Fruit fly (Drosophila melanogaster) whole organism, embryonic: Measurements from ENCODE around the gene CG7213.

Experiments used
- Aef1 ChIP-seq: fragments of 200-800 bp; sonication (Bioruptor generic); IDR thresholded peaks from 3 replicates; pipeline ENCODE4 v1.3.6; 2022; ENCODE audit warnings: missing biosample characterization, missing genetic modification characterization
- Asciz ChIP-seq: fragments of 200-800 bp; sonication (Bioruptor generic); optimal IDR thresholded peaks from 2 replicates; lab custom pipeline; 2017; ENCODE audit warnings: missing biosample characterization, mild to moderate bottlenecking, missing genetic modification characterization, missing genetic modification reagents
- B-H1 ChIP-seq: fragments of 200-800 bp; sonication (Bioruptor generic); IDR thresholded peaks from 3 replicates; pipeline ENCODE4 v1.3.6; 2022; ENCODE audit warnings: missing biosample characterization, missing genetic modification characterization
- BtbVII ChIP-seq: fragments of 200-800 bp; sonication (Bioruptor generic); optimal IDR thresholded peaks from 3 replicates; lab custom pipeline; 2017; ENCODE audit warnings: missing biosample characterization, mild to moderate bottlenecking, missing genetic modification characterization
- C15 ChIP-seq: fragments of 200-800 bp; sonication (Bioruptor generic); IDR thresholded peaks from 3 replicates; pipeline ENCODE4 v1.3.6; 2022; ENCODE audit warnings: missing biosample characterization, missing genetic modification characterization
- CG11456 ChIP-seq: fragments of 200-800 bp; sonication (Bioruptor generic); IDR thresholded peaks from 3 replicates; pipeline ENCODE4 v1.3.6; 2022; ENCODE audit warnings: missing biosample characterization, missing genetic modification characterization
- CG12659 ChIP-seq: fragments of 200-800 bp; sonication (Bioruptor generic); optimal IDR thresholded peaks from 3 replicates; lab custom pipeline; 2017; ENCODE audit warnings: mild to moderate bottlenecking, missing biosample characterization, missing genetic modification reagents, missing genetic modification characterization
- CG13287 ChIP-seq: fragments of 200-800 bp; sonication (Bioruptor generic); IDR thresholded peaks from 2 replicates; pipeline ENCODE4 v1.3.6; 2022; ENCODE audit warnings: missing biosample characterization, missing genetic modification characterization; ENCODE audit not compliant: partially characterized antibody
- CG14441 ChIP-seq: fragments of 200-800 bp; sonication (Bioruptor generic); IDR thresholded peaks from 2 replicates; pipeline ENCODE4 v1.3.6; 2022; ENCODE audit warnings: missing biosample characterization, missing genetic modification characterization
- CG16815 ChIP-seq: fragments of 200-800 bp; sonication (Bioruptor generic); optimal IDR thresholded peaks from 3 replicates; lab custom pipeline; 2017; ENCODE audit warnings: missing biosample characterization, mild to moderate bottlenecking, missing genetic modification characterization
- CG17359 ChIP-seq: fragments of 200-800 bp; sonication (Bioruptor generic); optimal IDR thresholded peaks from 3 replicates; lab custom pipeline; 2018; ENCODE audit warnings: missing biosample characterization, mild to moderate bottlenecking, missing genetic modification characterization, moderate library complexity
- CG17361 ChIP-seq: fragments of 200-800 bp; sonication (Bioruptor generic); IDR thresholded peaks from 3 replicates; pipeline ENCODE4 v1.3.6; 2022; ENCODE audit warnings: missing biosample characterization, missing genetic modification characterization
- CG18262 ChIP-seq: fragments of 200-800 bp; optimal IDR thresholded peaks from 3 replicates; lab custom pipeline; 2019; ENCODE audit warnings: missing biosample characterization, mild to moderate bottlenecking, missing genetic modification characterization, moderate library complexity
- CG2129 ChIP-seq: fragments of 200-800 bp; sonication (Bioruptor generic); IDR thresholded peaks from 2 replicates; pipeline ENCODE4 v1.3.6; 2022; ENCODE audit warnings: missing biosample characterization, missing genetic modification characterization; ENCODE audit not compliant: partially characterized antibody
- CG2199 ChIP-seq: fragments of 200-800 bp; sonication (Bioruptor generic); IDR thresholded peaks from 3 replicates; pipeline ENCODE4 v1.3.6; 2022; ENCODE audit warnings: missing biosample characterization, missing genetic modification characterization
- CG31365 ChIP-seq: fragments of 200-800 bp; sonication (Bioruptor generic); optimal IDR thresholded peaks from 2 replicates; lab custom pipeline; 2018; ENCODE audit warnings: missing biosample characterization, mild to moderate bottlenecking, missing genetic modification characterization
- CG31441 ChIP-seq: fragments of 200-800 bp; sonication (Bioruptor generic); IDR thresholded peaks from 2 replicates; pipeline ENCODE4 v1.3.6; 2022; ENCODE audit warnings: missing biosample characterization, missing genetic modification characterization
- CG33557 ChIP-seq: fragments of 200-800 bp; sonication (Bioruptor generic); optimal IDR thresholded peaks from 2 replicates; lab custom pipeline; 2019; ENCODE audit warnings: missing biosample characterization, mild to moderate bottlenecking, missing genetic modification characterization, moderate library complexity
- CG34422 ChIP-seq: fragments of 200-800 bp; sonication (Bioruptor generic); IDR thresholded peaks from 3 replicates; pipeline ENCODE4 v1.3.6; 2022; ENCODE audit warnings: missing biosample characterization, missing genetic modification characterization
- CG3995 ChIP-seq: fragments of 200-800 bp; sonication (Bioruptor generic); optimal IDR thresholded peaks from 3 replicates; lab custom pipeline; 2016; ENCODE audit warnings: missing biosample characterization, missing genetic modification characterization
- CG5953 ChIP-seq: fragments of 200-800 bp; sonication (Bioruptor generic); IDR thresholded peaks from 2 replicates; pipeline ENCODE4 v1.3.6; 2022; ENCODE audit warnings: missing biosample characterization, missing genetic modification characterization
- CG6654 ChIP-seq: fragments of 200-800 bp; sonication (Bioruptor generic); optimal IDR thresholded peaks from 2 replicates; lab custom pipeline; 2017; ENCODE audit warnings: missing biosample characterization, mild to moderate bottlenecking, missing genetic modification characterization
- CG6854 ChIP-seq: fragments of 200-800 bp; sonication (Bioruptor generic); optimal IDR thresholded peaks from 3 replicates; lab custom pipeline; 2017; ENCODE audit warnings: missing biosample characterization, mild to moderate bottlenecking, missing genetic modification characterization
- CG7556 ChIP-seq: fragments of 200-800 bp; sonication (Bioruptor generic); optimal IDR thresholded peaks from 2 replicates; lab custom pipeline; 2017; ENCODE audit warnings: missing biosample characterization, mild to moderate bottlenecking, missing genetic modification characterization
- CTCF ChIP-seq: fragments of 200-800 bp; sonication (Bioruptor generic); optimal IDR thresholded peaks from 2 replicates; lab custom pipeline; 2017; ENCODE audit warnings: missing biosample characterization, mild to moderate bottlenecking, missing genetic modification characterization, moderate library complexity
- Doc2 ChIP-seq: fragments of 200-800 bp; sonication (Bioruptor generic); IDR thresholded peaks from 2 replicates; pipeline ENCODE4 v1.3.6; 2022; ENCODE audit warnings: missing biosample characterization, missing genetic modification characterization
- Hr3 ChIP-seq: fragments of 200-800 bp; sonication (Bioruptor generic); optimal IDR thresholded peaks from 3 replicates; lab custom pipeline; 2016; ENCODE audit warnings: missing biosample characterization, missing genetic modification characterization
- Jarid2 ChIP-seq: fragments of 200-800 bp; sonication (Bioruptor generic); optimal IDR thresholded peaks from 3 replicates; lab custom pipeline; 2017; ENCODE audit warnings: mild to moderate bottlenecking, missing biosample characterization, missing genetic modification reagents, missing genetic modification characterization
- Myb ChIP-seq: fragments of 200-800 bp; sonication (Bioruptor generic); optimal IDR thresholded peaks from 2 replicates; lab custom pipeline; 2016; ENCODE audit warnings: missing biosample characterization, missing genetic modification characterization
- NC2α ChIP-seq: fragments of 200-800 bp; sonication (Bioruptor generic); optimal IDR thresholded peaks from 2 replicates; lab custom pipeline; 2016; ENCODE audit warnings: missing biosample characterization, missing genetic modification characterization
- NC2β ChIP-seq: fragments of 200-800 bp; sonication (Bioruptor generic); optimal IDR thresholded peaks from 2 replicates; lab custom pipeline; 2016; ENCODE audit warnings: missing biosample characterization, missing genetic modification characterization
- Side ChIP-seq: fragments of 200-800 bp; sonication (Bioruptor generic); optimal IDR thresholded peaks from 2 replicates; lab custom pipeline; 2016; ENCODE audit warnings: missing biosample characterization, missing genetic modification characterization
- Trl ChIP-seq, 3 experiments: fragments of >200 bp in 2 of 3; fragments of 200-800 bp in 1 of 3; sonication (Bioruptor generic) in 1 of 3; optimal IDR thresholded peaks; 2 replicates in 1 of 3; 3 replicates in 2 of 3; lab custom pipeline; 2016 to 2017; ENCODE audit warnings: missing biosample characterization in 1 of 3, missing genetic modification characterization in 1 of 3
- Usf ChIP-seq: fragments of 200-800 bp; sonication (Bioruptor generic); optimal IDR thresholded peaks from 2 replicates; lab custom pipeline; 2017; ENCODE audit warnings: missing genotype, missing biosample characterization, missing genetic modification characterization
- abd-A ChIP-seq: fragments of 200-800 bp; sonication (Bioruptor generic); optimal IDR thresholded peaks from 3 replicates; lab custom pipeline; 2019; ENCODE audit warnings: missing biosample characterization, mild to moderate bottlenecking, missing genetic modification characterization, moderate library complexity
- br ChIP-seq: fragments of >200 bp; optimal IDR thresholded peaks from 2 replicates; lab custom pipeline; 2017
- cad ChIP-seq: fragments of >200 bp; optimal IDR thresholded peaks from 2 replicates; lab custom pipeline; 2017; ENCODE audit warnings: missing biosample characterization, missing genetic modification characterization
- chif ChIP-seq, 2 experiments: fragments of 200-800 bp; sonication (Bioruptor generic); optimal IDR thresholded peaks; 3 replicates each; lab custom pipeline; 2016; ENCODE audit warnings: missing biosample characterization in 2 of 2, missing genetic modification characterization in 2 of 2
- croc ChIP-seq: fragments of 200-800 bp; sonication (Bioruptor generic); conservative IDR thresholded peaks from 3 replicates; pipeline ENCODE4 v1.3.6; 2022; ENCODE audit warnings: missing biosample characterization, missing genetic modification characterization
- dmrt11E ChIP-seq: fragments of 200-800 bp; sonication (Bioruptor generic); optimal IDR thresholded peaks from 3 replicates; lab custom pipeline; 2018; ENCODE audit warnings: missing biosample characterization, mild to moderate bottlenecking, missing genetic modification characterization, moderate library complexity
- fru ChIP-seq: fragments of >200 bp; optimal IDR thresholded peaks from 2 replicates; lab custom pipeline; 2017
- gem ChIP-seq: fragments of 200-800 bp; sonication (Bioruptor generic); optimal IDR thresholded peaks from 2 replicates; lab custom pipeline; 2019; ENCODE audit warnings: missing biosample characterization, mild to moderate bottlenecking, missing genetic modification characterization, moderate library complexity
- gfzf ChIP-seq: fragments of 200-800 bp; sonication (Bioruptor generic); optimal IDR thresholded peaks from 2 replicates; lab custom pipeline; 2016; ENCODE audit warnings: missing biosample characterization, mild to moderate bottlenecking, missing genetic modification characterization, moderate library complexity
- h ChIP-seq: fragments of >200 bp; optimal IDR thresholded peaks from 2 replicates; lab custom pipeline; 2017
- pros ChIP-seq: fragments of 200-800 bp; sonication (Bioruptor generic); optimal IDR thresholded peaks from 3 replicates; lab custom pipeline; 2019; ENCODE audit warnings: missing biosample characterization, mild to moderate bottlenecking, missing genetic modification characterization, moderate library complexity
- psq ChIP-seq: fragments of 200-800 bp; sonication (Bioruptor generic); optimal IDR thresholded peaks from 2 replicates; lab custom pipeline; 2017; ENCODE audit warnings: missing biosample characterization, missing genetic modification characterization
- row ChIP-seq: fragments of 200-800 bp; sonication (Bioruptor generic); IDR thresholded peaks from 3 replicates; pipeline ENCODE4 v1.3.6; 2022; ENCODE audit warnings: missing biosample characterization, missing genetic modification characterization
- seq ChIP-seq: fragments of 200-800 bp; sonication (Bioruptor generic); IDR thresholded peaks from 2 replicates; pipeline ENCODE4 v1.3.6; 2022; ENCODE audit warnings: missing biosample characterization, missing genetic modification characterization
- sug ChIP-seq: fragments of 200-800 bp; optimal IDR thresholded peaks from 2 replicates; lab custom pipeline; 2019; ENCODE audit warnings: missing biosample characterization, mild to moderate bottlenecking, missing genetic modification characterization, moderate library complexity
- tgo ChIP-seq: fragments of 200-800 bp; sonication (Bioruptor generic); IDR thresholded peaks from 3 replicates; pipeline ENCODE4 v1.3.6; 2022; ENCODE audit warnings: missing biosample characterization, missing genetic modification characterization

The CG7213 gene

DNA sequence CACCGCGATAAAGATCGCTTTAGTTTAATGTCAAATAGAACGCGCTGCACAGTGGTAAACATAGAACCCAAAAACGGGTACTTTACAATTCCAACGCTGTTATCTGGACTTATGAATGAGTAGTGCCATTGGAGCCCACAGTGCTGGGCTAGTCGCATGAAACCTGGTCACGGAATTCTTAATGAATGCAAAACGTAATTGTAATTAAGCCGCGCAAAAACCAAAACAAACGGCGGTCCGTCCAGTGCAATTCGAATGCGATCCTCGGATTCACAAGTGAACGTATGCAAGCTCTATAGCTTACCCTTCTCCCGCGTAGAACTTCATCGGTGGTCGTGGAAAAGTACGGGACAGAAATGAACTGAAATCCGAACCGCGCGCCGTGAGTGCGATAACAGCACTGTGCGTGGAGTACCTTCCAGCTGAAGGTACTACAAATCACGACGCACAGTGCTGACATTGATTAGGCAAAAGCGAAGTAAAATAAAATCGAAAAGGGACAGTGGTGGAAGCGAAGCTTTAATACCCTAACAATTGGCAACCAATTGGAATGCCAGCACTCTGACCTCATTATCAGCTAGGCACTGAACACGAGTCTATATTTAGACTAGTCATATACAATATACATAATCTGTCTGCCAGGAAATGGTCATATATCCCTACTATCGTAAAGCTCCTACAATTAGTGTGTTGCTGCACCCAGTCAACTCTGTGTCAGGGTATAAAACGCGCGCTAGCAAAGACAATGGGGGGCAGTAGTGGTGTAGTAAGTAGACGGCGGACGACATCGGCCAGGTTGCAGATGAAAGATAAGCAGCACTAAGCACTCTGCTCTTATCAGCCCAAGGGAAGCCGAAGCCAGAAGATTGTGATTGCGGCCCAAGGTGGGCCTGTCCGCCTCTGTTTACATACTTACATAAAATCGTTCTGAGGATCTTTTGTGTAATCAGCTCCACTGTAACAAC is 54.9 kb downstream of the CG7213 start (continued):
- TF ChIP-seq Myb (GFP tag; lab: Kevin White, UChicago) (peak; percentile 25), CG2129 (no peak), Doc2 (GFP tag; lab: Robert Waterston, UW) (0 out of 2 replicates have a peak, but pooled peaks have one; percentile 32), gfzf (no peak), B-H1 (GFP tag; lab: Robert Waterston, UW) (no peak; the same call in 2 of the 3 replicates), CG33557 (GFP tag; lab: Kevin White, UChicago) (no peak), CG18262 (tag; lab: Kevin White, UChicago) (peak; percentile 31), br (lab: Kevin White, UChicago) (no peak), row (GFP tag; lab: Robert Waterston, UW) (peak; percentile 97), NC2β (GFP tag; lab: Kevin White, UChicago) (no peak), dmrt11E (no peak), pros (GFP tag; lab: Kevin White, UChicago) (peak; percentile 9), psq (GFP tag; lab: Kevin White, UChicago) (no peak), Side (GFP tag; lab: Kevin White, UChicago) (peak; percentile 65), CG31441 (GFP tag; lab: Robert Waterston, UW) (peak; percentile 51), cad (GFP tag; lab: Kevin White, UChicago) (no peak), CG3995 (peak; percentile 68), gem (tag; lab: Kevin White, UChicago) (peak; percentile 62), abd-A (tag; lab: Kevin White, UChicago) (no peak), Aef1 (peak; percentile 51), Hr3 (GFP tag; lab: Kevin White, UChicago) (peak; percentile 42), CG6854 (peak; percentile 38), CG14441 (peak; percentile 60), CG13287 (GFP tag; lab: Robert Waterston, UW) (no peak), sug (tag; lab: Kevin White, UChicago) (peak; percentile 100), CG12659 (GFP tag; lab: Kevin White, UChicago) (peak; percentile 33), h (lab: Kevin White, UChicago) (no peak), CG7556 (GFP tag; lab: Kevin White, UChicago) (peak; percentile 38), CG34422 (GFP tag; lab: Robert Waterston, UW) (peak; percentile 54; the same call in 2 of the 3 replicates), C15 (GFP tag; lab: Robert Waterston, UW) (no peak), Trl (optimal IDR thresholded peaks at IDR 0.05; lab: Kevin White, UChicago) (no peak), Trl (GFP tag; optimal IDR thresholded peaks at IDR 0.05; lab: Kevin White, UChicago) (no peak), Usf (GFP tag; lab: Kevin White, UChicago) (no peak), CG6654 (GFP tag; lab: Kevin White, UChicago) (peak; percentile 2), croc (GFP tag; lab: Robert Waterston, UW) (no peak), Jarid2 (peak; percentile 30), CG2199 (GFP tag; lab: Robert Waterston, UW) (no peak), BtbVII (GFP tag; lab: Kevin White, UChicago) (peak; percentile 23), CG11456 (GFP tag; lab: Robert Waterston, UW) (0 out of 3 replicates have a peak, but pooled peaks have one; percentile 60), CG17361 (GFP tag; lab: Robert Waterston, UW) (0 out of 3 replicates have a peak, but pooled peaks have one; percentile 45), Asciz (no peak), tgo (GFP tag; lab: Robert Waterston, UW) (peak; percentile 51), chif (GFP tag; optimal IDR thresholded peaks at IDR 0.05; lab: Kevin White, UChicago) (peak in 1 of 2 experiments; percentile 49), fru (no peak), NC2α (GFP tag; lab: Kevin White, UChicago) (no peak), CG16815 (GFP tag; lab: Kevin White, UChicago) (no peak), CG17359 (tag; lab: Kevin White, UChicago) (peak; percentile 43), CTCF (no peak), CG31365 (tag; lab: Kevin White, UChicago) (no peak), seq (GFP tag; lab: Robert Waterston, UW) (peak; percentile 47), CG5953 (GFP tag; lab: Robert Waterston, UW) (0 out of 2 replicates have a peak, but pooled peaks have one; percentile 44)
